Worm (Caenorhabditis elegans): ENCODE results near the gene H04D03.6.
A peak's percentile ranks its signal among the peaks of the same experiment; 100 is the strongest.

DNA sequence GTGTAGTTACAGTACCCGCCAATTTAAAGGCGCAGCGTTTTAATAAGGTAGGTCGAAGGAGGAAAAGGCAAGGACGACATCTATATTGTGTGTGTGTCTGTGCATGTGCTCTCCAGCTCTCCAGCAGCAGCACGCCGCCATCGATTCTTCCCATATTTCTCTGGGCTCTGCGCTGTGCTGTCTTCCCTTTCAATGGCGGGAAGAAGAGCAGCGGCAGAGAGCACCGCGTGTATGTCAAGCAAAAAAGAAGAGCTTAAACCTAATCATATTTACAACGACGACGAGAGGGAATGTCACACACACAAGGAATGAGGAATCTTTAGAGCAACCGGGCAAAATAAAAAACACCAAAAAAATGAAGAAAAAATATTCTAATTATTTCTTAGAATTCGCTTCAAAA lies 39.8 kb downstream of the H04D03.6 start:
- no peak for TF ChIP-seq lir-3 (tag; optimal IDR thresholded peaks at IDR 0.05)
- TF ChIP-seq pqm-1 (tag; optimal IDR thresholded peaks at IDR 0.05): no peak
- no peak for TF ChIP-seq lin-13 (GFP tag; optimal IDR thresholded peaks at IDR 0.05)
- no peak for TF ChIP-seq ceh-44 (GFP tag; IDR thresholded peaks at IDR 0.05)
- no peak for TF ChIP-seq nhr-237 (tag; optimal IDR thresholded peaks at IDR 0.05)
- TF ChIP-seq mdl-1 (tag; optimal IDR thresholded peaks at IDR 0.05): peak in 1 of 2 experiments; percentile 68

All from whole organism, L4 larva.